Worm (Caenorhabditis elegans) whole organism, L1 larva: ENCODE data around the gene lurp-4.
"Not testable (repeated sequence)": the region's sequence is repeated elsewhere in the genome, so short reads cannot be mapped to it uniquely, and the experiment has no call there.

ENCODE experiments used
- aly-2 ChIP-seq: fragments of 150-350 bp; optimal IDR thresholded peaks from 2 replicates; lab custom pipeline; 2014; ENCODE audit warnings: missing biosample characterization, missing genetic modification characterization
- blmp-1 ChIP-seq: fragments of 150-350 bp; optimal IDR thresholded peaks from 2 replicates; lab custom pipeline; 2014; ENCODE audit warnings: missing biosample characterization, missing genetic modification characterization
- ces-1 ChIP-seq: fragments of 150-350 bp; optimal IDR thresholded peaks from 2 replicates; lab custom pipeline; 2014; ENCODE audit warnings: missing biosample characterization, missing genetic modification reagents, missing genetic modification characterization
- dpl-1 ChIP-seq, 3 experiments: fragments of 150-350 bp in 2 of 3; sonication (generic microtip) in 1 of 3; optimal IDR thresholded peaks; 2 replicates each; lab custom pipeline; 2014 to 2017; ENCODE audit warnings: missing biosample characterization in 3 of 3, missing genetic modification characterization in 3 of 3, missing genetic modification reagents in 3 of 3
- efl-1 ChIP-seq, 4 experiments: fragments of 150-350 bp; optimal IDR thresholded peaks in 3 of 4; peaks in 1 of 4; 1 replicate in 1 of 4; 2 replicates in 3 of 4; lab custom pipeline; 2014; ENCODE audit warnings: missing biosample characterization in 2 of 4, missing genetic modification characterization in 2 of 4, missing genetic modification reagents in 2 of 4
- egl-13 ChIP-seq: sonication (generic microtip); optimal IDR thresholded peaks from 2 replicates; lab custom pipeline; 2016; ENCODE audit warnings: missing genotype, missing genetic modification reagents, missing genetic modification characterization, missing compliant biosample characterization
- elt-2 ChIP-seq: sonication (generic microtip); optimal IDR thresholded peaks from 2 replicates; lab custom pipeline; 2016; ENCODE audit warnings: missing genetic modification characterization, mild to moderate bottlenecking, inconsistent platforms, missing compliant biosample characterization, missing genetic modification reagents
- hlh-17 ChIP-seq: fragments of 200-800 bp; sonication (Bioruptor generic); optimal IDR thresholded peaks from 2 replicates; lab custom pipeline; 2018; ENCODE audit warnings: missing genetic modification characterization, mild to moderate bottlenecking, missing compliant biosample characterization, moderate library complexity, borderline replicate concordance
- hlh-4 ChIP-seq: sonication (generic microtip); optimal IDR thresholded peaks from 2 replicates; lab custom pipeline; 2016; ENCODE audit warnings: mild to moderate bottlenecking, missing genetic modification characterization, missing compliant biosample characterization
- isw-1 ChIP-seq: fragments of 200-800 bp; sonication (Bioruptor generic); IDR thresholded peaks from 2 replicates; pipeline ENCODE4 v1.3.6; 2022; ENCODE audit warnings: missing genetic modification characterization, missing compliant biosample characterization
- jun-1 ChIP-seq: fragments of 150-350 bp; optimal IDR thresholded peaks from 2 replicates; lab custom pipeline; 2014; ENCODE audit warnings: missing biosample characterization, missing genetic modification reagents, missing genetic modification characterization
- lin-13 ChIP-seq: fragments of 150-350 bp; optimal IDR thresholded peaks from 2 replicates; lab custom pipeline; 2014; ENCODE audit warnings: missing biosample characterization, missing genetic modification reagents, missing genetic modification characterization
- lin-15B ChIP-seq: fragments of 150-350 bp; sonication (generic microtip); optimal IDR thresholded peaks from 3 replicates; lab custom pipeline; 2014; ENCODE audit warnings: missing biosample characterization, missing genetic modification characterization
- lsy-2 ChIP-seq, 2 experiments: fragments of 150-350 bp; optimal IDR thresholded peaks; 2 replicates each; lab custom pipeline; 2014; ENCODE audit warnings: missing biosample characterization in 2 of 2, missing genetic modification characterization in 2 of 2
- mdl-1 ChIP-seq, 2 experiments: fragments of 150-350 bp; optimal IDR thresholded peaks; 2 replicates each; lab custom pipeline; 2014 to 2017; ENCODE audit warnings: missing biosample characterization in 2 of 2, missing genetic modification characterization in 2 of 2, inconsistent platforms in 1 of 2
- nhr-11 ChIP-seq: fragments of 150-350 bp; optimal IDR thresholded peaks from 2 replicates; lab custom pipeline; 2014; ENCODE audit warnings: missing biosample characterization, missing genetic modification characterization
- nhr-12 ChIP-seq: sonication (generic microtip); optimal IDR thresholded peaks from 2 replicates; lab custom pipeline; 2017; ENCODE audit warnings: missing biosample characterization, missing genetic modification characterization
- nhr-237 ChIP-seq: fragments of 150-350 bp; optimal IDR thresholded peaks from 2 replicates; lab custom pipeline; 2014; ENCODE audit warnings: missing biosample characterization, missing genetic modification characterization
- nhr-77 ChIP-seq: fragments of 150-350 bp; optimal IDR thresholded peaks from 2 replicates; lab custom pipeline; 2014; ENCODE audit warnings: missing biosample characterization, missing genetic modification characterization
- pqm-1 ChIP-seq: sonication (generic microtip); optimal IDR thresholded peaks from 3 replicates; lab custom pipeline; 2017; ENCODE audit warnings: missing biosample characterization, missing genetic modification characterization
- sox-4 ChIP-seq: sonication (generic microtip); optimal IDR thresholded peaks from 2 replicates; lab custom pipeline; 2016; ENCODE audit warnings: missing genetic modification characterization, missing compliant biosample characterization
- zip-4 ChIP-seq: fragments of 200-800 bp; sonication (Bioruptor generic); optimal IDR thresholded peaks from 2 replicates; lab custom pipeline; 2018; ENCODE audit warnings: mild to moderate bottlenecking, missing genetic modification characterization, moderate library complexity, missing compliant biosample characterization
- ztf-4 ChIP-seq: fragments of 150-350 bp; optimal IDR thresholded peaks from 2 replicates; lab custom pipeline; 2014; ENCODE audit warnings: missing biosample characterization, missing genetic modification characterization

The lurp-4 gene

DNA sequence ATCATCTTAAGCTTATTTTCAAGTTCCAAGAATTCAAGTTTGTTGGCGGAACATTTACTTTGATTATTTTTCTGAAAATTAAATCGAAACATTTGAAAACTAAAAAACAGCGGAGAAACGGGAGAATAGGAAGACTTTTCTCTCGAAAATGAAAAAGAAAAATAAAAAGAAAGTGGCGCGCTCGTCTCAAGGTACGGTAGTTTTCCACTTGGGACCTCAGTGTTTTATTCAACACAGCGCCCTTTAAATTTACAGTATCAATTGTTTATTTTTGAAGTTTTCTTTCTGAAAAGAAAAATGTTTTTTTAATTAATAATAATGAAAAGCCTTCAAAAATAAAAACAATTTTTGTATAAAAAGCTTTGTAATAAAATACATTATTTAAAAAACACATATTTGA lies 39.0 kb downstream of the lurp-4 start:
- no peak for TF ChIP-seq lin-15B (tag; lab: Kevin White, UChicago)
- TF ChIP-seq sox-4 = no peak
- no peak for TF ChIP-seq lin-13 (GFP tag; lab: Kevin White, UChicago)
- TF ChIP-seq dpl-1 (GFP tag; optimal IDR thresholded peaks at IDR 0.05; lab: Kevin White, UChicago) = no peak
- TF ChIP-seq jun-1 (tag; lab: Kevin White, UChicago) = no peak
- no peak for TF ChIP-seq hlh-4 (tag; lab: Kevin White, UChicago)
- TF ChIP-seq ces-1 (GFP tag; lab: Kevin White, UChicago) = no peak
- TF ChIP-seq egl-13 (tag; lab: Kevin White, UChicago) = no peak
- peak; percentile 39 for TF ChIP-seq blmp-1 (tag; lab: Kevin White, UChicago)
- TF ChIP-seq nhr-11 = no peak
- peak in 1 of 2 experiments; percentile 51 for TF ChIP-seq lsy-2 (tag; optimal IDR thresholded peaks at IDR 0.05; lab: Kevin White, UChicago)
- no peak for TF ChIP-seq ztf-4 (tag; lab: Kevin White, UChicago)

DNA sequence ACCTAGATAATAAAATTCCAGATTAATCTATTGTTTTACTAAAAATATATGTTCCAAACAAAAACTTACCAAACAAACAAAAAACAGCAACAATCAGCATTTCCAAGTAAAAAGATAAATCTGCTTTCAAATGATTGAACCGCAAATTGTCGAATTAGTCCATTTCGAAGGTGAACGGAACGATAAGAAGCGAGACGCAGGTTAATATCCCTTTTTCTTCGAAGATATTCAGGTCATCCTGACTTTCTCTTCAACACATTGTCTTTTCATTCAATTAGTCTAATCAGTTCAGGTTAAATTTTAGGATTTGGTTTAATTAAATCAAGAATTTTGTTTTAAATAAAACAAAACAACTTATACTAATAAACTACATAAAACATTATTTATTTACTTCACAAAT lies 40.9 kb downstream of the lurp-4 start, which contains the start of gene B0365.9:
B0365.9 (minus strand) TSS at position 186 of the 400 bp plus-strand sequence.
- no peak for TF ChIP-seq efl-1 (optimal IDR thresholded peaks at IDR 0.05; lab: Kevin White, UChicago)
- peak in 1 of 2 experiments; percentile 1 for TF ChIP-seq efl-1 (GFP tag; optimal IDR thresholded peaks at IDR 0.05 in 1 of 2; lab: Kevin White, UChicago)
- peak; percentile 94 for TF ChIP-seq blmp-1 (tag; lab: Kevin White, UChicago)
- no peak for TF ChIP-seq isw-1 (GFP tag; lab: Robert Waterston, UW)
- TF ChIP-seq mdl-1 (tag; optimal IDR thresholded peaks at IDR 0.05; lab: Kevin White, UChicago) = no peak
- TF ChIP-seq, all 84 proteins: peak for 2

DNA sequence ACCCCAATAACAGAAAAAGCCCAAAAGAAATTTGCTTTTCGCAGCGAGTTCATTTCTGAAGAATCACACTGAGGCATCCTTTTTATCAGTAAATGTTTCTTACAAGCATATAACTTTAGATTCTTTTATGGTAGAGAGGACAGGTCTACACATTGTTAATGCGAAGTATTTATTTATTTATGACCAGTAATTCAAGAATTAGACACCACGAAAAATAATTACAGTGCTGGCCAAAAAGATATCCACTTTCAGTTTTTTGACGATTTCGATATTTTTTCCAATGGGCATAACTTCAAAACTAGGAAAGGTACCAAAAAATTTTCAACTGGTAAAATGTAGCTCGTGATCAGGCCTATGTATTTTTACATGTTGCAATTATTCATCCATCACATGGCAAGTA lies 42.3 kb downstream of the lurp-4 start, which contains the start of gene clec-225:
clec-225 (minus strand) TSS at position 101 of the 400 bp plus-strand sequence.
- not testable (repeated sequence) for TF ChIP-seq hlh-17 (GFP tag; lab: Kevin White, UChicago); nhr-237 (tag; lab: Kevin White, UChicago); nhr-77 (tag; lab: Kevin White, UChicago)
- TF ChIP-seq, all 84 proteins: peak for 0; not testable (repeated sequence) for 84

DNA sequence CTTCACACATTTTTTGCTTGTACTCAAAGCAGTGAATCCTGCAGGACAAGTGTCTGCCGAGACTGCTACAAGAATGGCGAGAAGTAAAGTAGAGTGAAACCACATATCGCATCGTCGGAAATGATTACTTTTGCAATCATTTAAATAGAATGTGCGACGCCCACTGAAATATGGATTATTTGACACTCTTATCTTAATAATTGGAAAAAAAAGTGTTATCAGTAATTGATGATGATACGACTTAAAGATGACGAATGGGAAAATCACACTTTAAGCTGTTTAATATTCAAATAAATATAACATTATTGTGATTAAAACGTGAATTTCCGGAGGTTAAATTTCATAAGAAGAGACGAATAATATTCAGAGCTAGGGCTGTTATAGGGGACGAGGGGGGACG lies 45.5 kb downstream of the lurp-4 start, which contains the start of gene clec-41:
clec-41 (minus strand) TSS at position 147 of the 400 bp plus-strand sequence.
- TF ChIP-seq pqm-1 (tag; lab: Kevin White, UChicago) (peak; percentile 44), elt-2 (tag; lab: Kevin White, UChicago) (peak; percentile 90), lin-15B (tag; lab: Kevin White, UChicago) (no peak)

DNA sequence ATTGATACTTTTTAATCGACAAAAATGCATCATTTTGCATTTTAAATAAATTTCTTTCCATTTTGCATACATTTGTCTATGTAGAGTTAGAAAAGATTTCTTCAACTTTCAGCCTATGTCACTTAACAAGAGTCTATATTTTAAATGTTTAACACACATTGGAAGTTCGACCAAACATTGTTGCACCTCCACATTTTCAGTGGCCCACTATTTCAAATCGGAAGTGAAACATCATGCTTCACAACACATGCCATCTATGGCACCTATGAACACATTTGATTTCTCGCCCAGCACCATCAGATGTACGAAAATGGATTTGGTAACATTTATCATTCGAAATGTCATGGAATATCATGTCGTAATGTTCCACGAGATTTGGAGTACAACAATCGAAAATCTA lies 46.2 kb downstream of the lurp-4 start, which contains the start of gene dhc-3:
dhc-3 (plus strand) TSS at position 301 of the 400 bp plus-strand sequence.
- TF ChIP-seq elt-2 (tag; lab: Kevin White, UChicago) (no peak), nhr-12 (tag; lab: Kevin White, UChicago) (no peak), zip-4 (GFP tag; lab: Kevin White, UChicago) (no peak), aly-2 (tag; lab: Kevin White, UChicago) (no peak)
